Fruit fly (Drosophila melanogaster) S2 (cell line): ENCODE data around the gene pch2.

Source experiments
- CG8478 ChIP-seq: fragments of >200 bp; optimal IDR thresholded peaks from 2 replicates; lab custom pipeline; 2018
- CTCF ChIP-seq, 2 experiments: fragments of >200 bp; optimal IDR thresholded peaks; 2 replicates each; lab custom pipeline; 2018

DNA sequence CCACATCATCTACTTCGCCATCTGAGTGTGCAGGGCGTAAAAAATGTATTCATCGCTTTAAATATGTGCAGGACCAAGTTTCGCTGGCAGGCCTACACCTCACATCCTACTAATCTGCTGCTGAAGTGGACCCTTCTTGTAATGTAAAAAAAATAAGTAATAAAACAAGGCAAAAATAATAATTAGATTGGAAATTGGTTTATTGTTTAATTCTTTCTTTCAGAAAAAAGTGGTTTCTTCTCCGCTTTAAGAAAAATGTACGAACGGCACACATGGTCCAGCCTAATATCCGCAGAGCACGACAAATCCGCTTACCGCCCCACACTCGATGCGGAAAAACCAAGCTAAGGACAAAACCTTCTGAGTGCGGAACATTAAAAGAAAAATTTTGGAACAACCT is 15.6 kb downstream of the pch2 start:
- no peak for TF ChIP-seq CG8478 (lab: Kevin White, UChicago)
- TF ChIP-seq CTCF (optimal IDR thresholded peaks at IDR 0.05; lab: Kevin White, UChicago), result no peak
